Worm (Caenorhabditis elegans): Measurements from ENCODE around the gene fbxb-95.

DNA sequence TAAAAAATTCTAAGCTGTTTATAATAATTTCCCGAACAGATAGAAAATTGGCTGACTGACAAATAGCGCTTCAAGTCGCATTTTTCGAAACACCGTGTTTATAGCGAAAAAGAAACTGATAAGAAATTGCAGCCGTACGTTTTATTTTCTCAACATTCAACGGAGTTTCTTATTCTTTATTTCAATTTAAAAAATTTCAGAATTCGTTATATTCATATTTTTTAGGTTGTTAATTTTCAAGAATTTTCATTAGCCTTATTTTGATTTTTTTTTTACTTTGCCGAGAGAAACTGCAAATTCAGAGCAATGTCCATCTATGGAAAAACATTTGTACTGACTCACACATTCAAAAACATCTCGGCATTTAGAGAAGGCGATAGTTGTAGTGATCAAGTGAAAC is 43.7 kb downstream of the fbxb-95 start, which contains the start of gene C46F9.6:
- TF ChIP-seq tra-4 (tag; optimal IDR thresholded peaks at IDR 0.05): no peak
- no peak for TF ChIP-seq ama-1 (optimal IDR thresholded peaks at IDR 0.05)
- TF ChIP-seq tbx-37 (GFP tag; conservative IDR thresholded peaks at IDR 0.05): no peak
- no peak for TF ChIP-seq ceh-13 (GFP tag; optimal IDR thresholded peaks at IDR 0.05)
- no peak for TF ChIP-seq hnd-1 (tag; optimal IDR thresholded peaks at IDR 0.05)
- no peak for TF ChIP-seq hmbx-1 (tag; optimal IDR thresholded peaks at IDR 0.05)
- no peak for TF ChIP-seq scrt-1 (GFP tag; IDR thresholded peaks at IDR 0.05)
- TF ChIP-seq sea-1 (GFP tag; conservative IDR thresholded peaks at IDR 0.05): no peak
- no peak for TF ChIP-seq F13C5.2 (tag; optimal IDR thresholded peaks at IDR 0.05)
- no peak for TF ChIP-seq flt-1 (GFP tag; IDR thresholded peaks at IDR 0.05)
